Worm (Caenorhabditis elegans): Measurements from ENCODE around the gene F42C5.5.

DNA sequence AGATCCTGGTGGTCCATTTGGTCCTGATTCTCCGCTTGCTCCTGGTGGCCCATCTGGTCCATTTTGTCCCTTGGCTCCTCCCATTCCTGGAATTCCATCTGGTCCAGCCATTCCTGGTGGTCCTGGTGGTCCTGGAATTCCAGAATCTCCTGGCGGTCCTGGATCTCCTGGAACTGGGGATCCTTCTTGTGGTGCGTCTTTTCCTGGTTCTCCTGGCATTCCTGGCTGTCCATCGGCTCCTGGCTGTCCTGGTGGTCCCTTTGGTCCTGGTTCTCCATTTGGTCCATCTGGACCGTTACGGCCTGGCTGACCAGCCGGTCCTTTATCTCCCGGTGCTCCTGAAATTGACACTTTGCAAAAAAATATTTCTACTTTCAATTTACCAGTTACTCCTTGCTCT lies 48.4 kb downstream of the F42C5.5 start:
- TF ChIP-seq ztf-11 (tag; optimal IDR thresholded peaks at IDR 0.05) (no peak), ceh-83 (GFP tag; optimal IDR thresholded peaks at IDR 0.05) (no peak), elt-1 (tag; optimal IDR thresholded peaks at IDR 0.05; ENCODE audit: borderline replicate concordance, insufficient read depth) (no peak), snpc-4 (tag; optimal IDR thresholded peaks at IDR 0.05) (no peak), nhr-28 (tag; optimal IDR thresholded peaks at IDR 0.05) (no peak), bed-3 (GFP tag; optimal IDR thresholded peaks at IDR 0.05) (no peak), mep-1 (tag; optimal IDR thresholded peaks at IDR 0.05) (no peak), nhr-237 (tag; optimal IDR thresholded peaks at IDR 0.05) (no peak), unc-62 (GFP tag; optimal IDR thresholded peaks at IDR 0.05) (no peak), ceh-39 (tag; optimal IDR thresholded peaks at IDR 0.05) (no peak), lin-13 (tag; optimal IDR thresholded peaks at IDR 0.05) (no peak), M03D4.4 (tag; optimal IDR thresholded peaks at IDR 0.05) (no peak), cnd-1 (tag; optimal IDR thresholded peaks at IDR 0.05) (no peak)
